Fruit fly (Drosophila melanogaster): ENCODE measurements around the gene CG13312.

The CG13312 gene

DNA sequence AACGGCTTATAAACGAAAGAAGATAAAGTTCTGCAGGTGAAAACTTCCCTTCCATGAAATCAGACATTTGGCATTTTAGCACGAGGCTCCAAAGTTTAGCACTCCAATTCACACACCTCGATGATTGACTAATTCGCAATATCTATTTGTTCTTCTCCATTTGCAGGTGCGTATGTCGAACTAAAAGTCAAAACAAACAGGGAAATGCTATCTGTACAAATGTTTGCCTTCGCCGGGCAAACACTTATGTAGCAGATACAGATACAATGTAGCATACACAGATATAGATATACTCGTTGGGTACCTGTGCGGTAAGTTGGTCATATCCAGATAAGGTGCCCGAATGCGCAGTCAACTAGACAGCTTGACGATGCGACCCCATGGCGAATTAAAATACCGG lies 27.9 kb upstream of the CG13312 start (continued):
- no peak for TF ChIP-seq Sin3A (optimal IDR thresholded peaks at IDR 0.05)
- TF ChIP-seq ase (GFP tag; IDR thresholded peaks at IDR 0.05), result no peak
- TF ChIP-seq tll (GFP tag; optimal IDR thresholded peaks at IDR 0.05), result peak in 1 of 2 experiments; percentile 23
- no peak for TF ChIP-seq MESR4 (GFP tag; optimal IDR thresholded peaks at IDR 0.05)
- peak; percentile 61 for TF ChIP-seq CG12219 (GFP tag; optimal IDR thresholded peaks at IDR 0.05)
- no peak for TF ChIP-seq CG9876 (GFP tag; optimal IDR thresholded peaks at IDR 0.05)
- no peak for TF ChIP-seq al (GFP tag; IDR thresholded peaks at IDR 0.05)
- no peak for TF ChIP-seq CG32767 (GFP tag; IDR thresholded peaks at IDR 0.05)
- TF ChIP-seq CG11085 (GFP tag; IDR thresholded peaks at IDR 0.05), result no peak
- no peak; the same call in 2 of the 3 replicates for TF ChIP-seq CG17361 (GFP tag; IDR thresholded peaks at IDR 0.05)
- TF ChIP-seq HmgD (GFP tag; optimal IDR thresholded peaks at IDR 0.05), result no peak
- TF ChIP-seq HLHmδ (GFP tag; optimal IDR thresholded peaks at IDR 0.05), result peak; percentile 59
- no peak for TF ChIP-seq dati (GFP tag; IDR thresholded peaks at IDR 0.05)
- TF ChIP-seq CG1792 (GFP tag; optimal IDR thresholded peaks at IDR 0.05), result no peak
- TF ChIP-seq CG6254 (GFP tag; optimal IDR thresholded peaks at IDR 0.05), result peak; percentile 15
- TF ChIP-seq lilli (GFP tag; optimal IDR thresholded peaks at IDR 0.05), result no peak
- TF ChIP-seq E2f2 (GFP tag; IDR thresholded peaks at IDR 0.05), result peak; percentile 28; the same call in 1 of the 2 replicates
- TF ChIP-seq CG2712 (tag; optimal IDR thresholded peaks at IDR 0.05), result peak; percentile 33
- no peak for TF ChIP-seq CG10462 (GFP tag; optimal IDR thresholded peaks at IDR 0.05)
- no peak for TF ChIP-seq B-H2 (GFP tag; optimal IDR thresholded peaks at IDR 0.05)
- no peak for TF ChIP-seq btn (GFP tag; optimal IDR thresholded peaks at IDR 0.05)
- no peak for TF ChIP-seq CG15269 (tag; optimal IDR thresholded peaks at IDR 0.05)
- TF ChIP-seq chm (GFP tag; IDR thresholded peaks at IDR 0.05), result peak; percentile 34; the same call in 1 of the 2 replicates
- TF ChIP-seq Neu2 (GFP tag; optimal IDR thresholded peaks at IDR 0.05; ENCODE audit: borderline replicate concordance), result no peak
- TF ChIP-seq lov (optimal IDR thresholded peaks at IDR 0.05), result no peak
- no peak for TF ChIP-seq lov (GFP tag; IDR thresholded peaks at IDR 0.05)
- TF ChIP-seq tin (GFP tag; optimal IDR thresholded peaks at IDR 0.05), result no peak
- TF ChIP-seq CG9797 (GFP tag; optimal IDR thresholded peaks at IDR 0.05), result no peak
- TF ChIP-seq CG12104 (GFP tag; optimal IDR thresholded peaks at IDR 0.05), result no peak
- no peak for TF ChIP-seq scrt (GFP tag; optimal IDR thresholded peaks at IDR 0.05)
- no peak for TF ChIP-seq CG3838 (GFP tag; optimal IDR thresholded peaks at IDR 0.05)
- no peak for TF ChIP-seq CG15073 (GFP tag; optimal IDR thresholded peaks at IDR 0.05)
- TF ChIP-seq CG13424 (tag; optimal IDR thresholded peaks at IDR 0.05), result peak; percentile 5
- TF ChIP-seq p53 (GFP tag; optimal IDR thresholded peaks at IDR 0.05), result no peak
- TF ChIP-seq CG10543 (GFP tag; optimal IDR thresholded peaks at IDR 0.05), result no peak
- TF ChIP-seq sima (GFP tag; optimal IDR thresholded peaks at IDR 0.05), result no peak
- TF ChIP-seq Ets97D (GFP tag; optimal IDR thresholded peaks at IDR 0.05), result no peak
- no peak for TF ChIP-seq CG10979 (tag; optimal IDR thresholded peaks at IDR 0.05)
- TF ChIP-seq CG12769 (tag; optimal IDR thresholded peaks at IDR 0.05), result peak; percentile 51
- TF ChIP-seq CHES-1-like (GFP tag; optimal IDR thresholded peaks at IDR 0.05), result no peak
- TF ChIP-seq Bdp1 (GFP tag; optimal IDR thresholded peaks at IDR 0.05), result no peak
- no peak for TF ChIP-seq sim (GFP tag; IDR thresholded peaks at IDR 0.05)
- TF ChIP-seq phol (tag; optimal IDR thresholded peaks at IDR 0.05), result no peak
- 0 out of 2 replicates have a peak, but pooled peaks have one; percentile 4 for TF ChIP-seq HLH3B (GFP tag; IDR thresholded peaks at IDR 0.05)
- TF ChIP-seq Camta (GFP tag; optimal IDR thresholded peaks at IDR 0.05), result peak; percentile 38
- no peak for TF ChIP-seq CG34422 (GFP tag; IDR thresholded peaks at IDR 0.05)
- TF ChIP-seq caup (GFP tag; optimal IDR thresholded peaks at IDR 0.05; ENCODE audit: severe bottlenecking), result peak; percentile 46
- no peak for TF ChIP-seq CG12299 (tag; optimal IDR thresholded peaks at IDR 0.05)
- no peak for TF ChIP-seq bbx (GFP tag; IDR thresholded peaks at IDR 0.05; ENCODE audit: partially characterized antibody)
- TF ChIP-seq fd64A (GFP tag; optimal IDR thresholded peaks at IDR 0.05), result peak; percentile 52
- peak; percentile 37 for TF ChIP-seq ac (GFP tag; optimal IDR thresholded peaks at IDR 0.05)
- peak; percentile 65 for TF ChIP-seq CG2202 (tag; optimal IDR thresholded peaks at IDR 0.05)
